Comparison of ENCODE assay signal across 4 worm cellular contexts in genomic region chrX:4106896-4107505, ce11.
TF ChIP-seq lines count a peak whose summit lies in the region.

R02E4.2 (plus strand) TSS chrX:4107455.

TF ChIP-seq in whole organism, L1 larva, 84 proteins besides CTCF, POLR2A, EP300 and RAD21:
- TF ChIP-seq lir-3 (tag; optimal IDR thresholded peaks at IDR 0.05; lab: Kevin White, UChicago; ENCODE audit: poor library complexity) (no peak), dsc-1 (tag; optimal IDR thresholded peaks at IDR 0.05; lab: Kevin White, UChicago) (peak; percentile 97), fkh-4 (tag; optimal IDR thresholded peaks at IDR 0.05; lab: Kevin White, UChicago; ENCODE audit: borderline replicate concordance) (peak; percentile 83), C16A3.4 (tag; optimal IDR thresholded peaks at IDR 0.05; lab: Kevin White, UChicago) (no peak)

TF ChIP-seq in whole organism, late embryonic, 69 proteins besides CTCF, POLR2A, EP300 and RAD21:
- TF ChIP-seq hlh-8 (tag; optimal IDR thresholded peaks at IDR 0.05; lab: Kevin White, UChicago), result peak; percentile 11
- no peak for TF ChIP-seq fax-1 (tag; optimal IDR thresholded peaks at IDR 0.05; lab: Kevin White, UChicago)
- TF ChIP-seq pros-1 (tag; optimal IDR thresholded peaks at IDR 0.05; lab: Kevin White, UChicago), result no peak

TF ChIP-seq in whole organism, mixed stage, embryonic, 35 proteins besides CTCF, POLR2A, EP300 and RAD21:
- no peak for TF ChIP-seq elt-1 (tag; optimal IDR thresholded peaks at IDR 0.05; lab: Kevin White, UChicago; ENCODE audit: borderline replicate concordance, insufficient read depth)
- peak; percentile 14 for TF ChIP-seq unc-120 (tag; optimal IDR thresholded peaks at IDR 0.05; lab: Kevin White, UChicago; ENCODE audit: poor library complexity, severe bottlenecking)
- TF ChIP-seq hlh-1 (tag; optimal IDR thresholded peaks at IDR 0.05; lab: Kevin White, UChicago), result peak; percentile 59
- TF ChIP-seq lin-32 (GFP tag; optimal IDR thresholded peaks at IDR 0.05; lab: Kevin White, UChicago), result no peak

TF ChIP-seq in whole organism, young adult, 124 proteins besides CTCF, POLR2A, EP300 and RAD21:
- TF ChIP-seq ekl-4 (GFP tag; IDR thresholded peaks at IDR 0.05; lab: Robert Waterston, UW), result 0 out of 2 replicates have a peak, but pooled peaks have one; percentile 26
- TF ChIP-seq K11D2.4 (GFP tag; IDR thresholded peaks at IDR 0.05; lab: Robert Waterston, UW), result no peak
TF ChIP-seq in whole organism, young adult: peak in this region for 1.
